Worm (Caenorhabditis elegans): ENCODE measurements around the gene K08H2.2.

DNA sequence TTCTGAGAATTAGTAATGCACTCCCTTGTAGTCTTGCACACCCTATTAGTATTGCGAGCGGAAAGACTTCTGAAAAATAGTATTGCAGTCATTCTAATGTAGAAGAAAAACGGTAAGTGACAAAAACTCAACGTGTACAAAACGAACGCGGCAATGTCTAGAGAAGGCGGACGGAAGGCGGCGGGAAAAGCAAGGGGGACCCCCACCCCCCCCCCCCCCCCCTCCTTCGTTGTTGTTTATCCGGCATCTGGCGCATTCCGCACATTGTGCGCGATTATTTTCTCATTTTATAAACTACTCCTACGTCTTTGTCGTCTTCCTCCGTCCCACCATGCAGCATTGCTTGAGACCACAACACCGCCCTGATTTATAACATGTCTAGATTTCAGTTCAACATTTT is 32.5 kb downstream of the K08H2.2 start:
- no peak for TF ChIP-seq lin-13 (GFP tag; optimal IDR thresholded peaks at IDR 0.05)
- no peak for TF ChIP-seq unc-62 (GFP tag; optimal IDR thresholded peaks at IDR 0.05 in 1 of 2)
- no peak for TF ChIP-seq unc-62 (tag; optimal IDR thresholded peaks at IDR 0.05)

Measured in whole organism, L4 larva.